Worm (Caenorhabditis elegans) whole organism, mixed stage, embryonic: ENCODE data around the gene T26A8.4.

ENCODE experiments used
- M03D4.4 ChIP-seq: sonication (generic microtip); optimal IDR thresholded peaks from 2 replicates; lab custom pipeline; 2017; ENCODE audit warnings: mild to moderate bottlenecking, missing genetic modification characterization, missing compliant biosample characterization
- blmp-1 ChIP-seq: fragments of 150-350 bp; optimal IDR thresholded peaks from 2 replicates; lab custom pipeline; 2014; ENCODE audit warnings: missing biosample characterization, missing genetic modification characterization
- mep-1 ChIP-seq: fragments of 150-350 bp; optimal IDR thresholded peaks from 2 replicates; lab custom pipeline; 2017; ENCODE audit warnings: missing biosample characterization, missing genetic modification reagents, missing genetic modification characterization, inconsistent platforms
- nhr-12 ChIP-seq: fragments of 150-350 bp; optimal IDR thresholded peaks from 2 replicates; lab custom pipeline; 2014; ENCODE audit warnings: missing biosample characterization, missing genetic modification characterization
- pha-4 ChIP-seq: fragments of 150-350 bp; optimal IDR thresholded peaks from 2 replicates; lab custom pipeline; 2018; ENCODE audit warnings: missing biosample characterization, missing genetic modification reagents, missing genetic modification characterization
- sem-2 ChIP-seq: fragments of 200-800 bp; sonication (Bioruptor generic); optimal IDR thresholded peaks from 2 replicates; lab custom pipeline; 2018; ENCODE audit warnings: mild to moderate bottlenecking, missing genetic modification characterization, missing compliant biosample characterization
- unc-39 ChIP-seq: fragments of 150-350 bp; optimal IDR thresholded peaks from 2 replicates; lab custom pipeline; 2014; ENCODE audit warnings: missing biosample characterization, missing genetic modification characterization
- unc-62 ChIP-seq: fragments of 150-350 bp; optimal IDR thresholded peaks from 2 replicates; lab custom pipeline; 2014; ENCODE audit warnings: missing biosample characterization, missing genetic modification reagents, missing genetic modification characterization

- no peak for TF ChIP-seq mep-1
- TF ChIP-seq pha-4 (tag; lab: Kevin White, UChicago): no peak
- TF ChIP-seq nhr-12 (tag; lab: Kevin White, UChicago): no peak
- no peak for TF ChIP-seq unc-62 (GFP tag; lab: Kevin White, UChicago)
- no peak for TF ChIP-seq blmp-1 (tag; lab: Kevin White, UChicago)
- no peak for TF ChIP-seq M03D4.4
- no peak for TF ChIP-seq sem-2 (GFP tag; lab: Kevin White, UChicago)
- TF ChIP-seq unc-39 (tag; lab: Kevin White, UChicago): no peak
These were observed 44.2 kb upstream of the T26A8.4 start, which contains the start of gene spp-10 for ce11 chrIV:8476880-8477279.
